Fruit fly (Drosophila melanogaster) whole organism, embryonic: ENCODE measurements around the gene CG7742.
A peak's percentile ranks its signal among the peaks of the same experiment; 100 is the strongest.

Experiments
- Asciz ChIP-seq: fragments of 200-800 bp; sonication (Bioruptor generic); optimal IDR thresholded peaks from 2 replicates; lab custom pipeline; 2017; ENCODE audit warnings: missing biosample characterization, mild to moderate bottlenecking, missing genetic modification characterization, missing genetic modification reagents
- Atf6 ChIP-seq: fragments of 200-800 bp; sonication (Bioruptor generic); IDR thresholded peaks from 2 replicates; pipeline ENCODE4 v1.3.6; 2022; ENCODE audit warnings: missing biosample characterization, missing genetic modification characterization
- CG10366 ChIP-seq: fragments of 200-800 bp; sonication (Bioruptor generic); IDR thresholded peaks from 2 replicates; pipeline ENCODE4 v1.3.6; 2022; ENCODE audit warnings: missing biosample characterization, missing genetic modification characterization
- CG10431 ChIP-seq: fragments of 200-800 bp; sonication (Bioruptor generic); optimal IDR thresholded peaks from 3 replicates; lab custom pipeline; 2018; ENCODE audit warnings: missing biosample characterization, mild to moderate bottlenecking, missing genetic modification characterization
- CG11696 ChIP-seq: fragments of 200-800 bp; sonication (Bioruptor generic); IDR thresholded peaks from 2 replicates; pipeline ENCODE4 v1.3.6; 2022; ENCODE audit warnings: missing biosample characterization, missing genetic modification characterization
- CG14860 ChIP-seq: fragments of 200-800 bp; sonication (Bioruptor generic); IDR thresholded peaks from 3 replicates; pipeline ENCODE4 v1.3.6; 2022; ENCODE audit warnings: missing biosample characterization, missing genetic modification characterization; ENCODE audit not compliant: partially characterized antibody
- CG15601 ChIP-seq: fragments of 200-800 bp; sonication (Bioruptor generic); optimal IDR thresholded peaks from 3 replicates; lab custom pipeline; 2019; ENCODE audit warnings: missing biosample characterization, mild to moderate bottlenecking, missing genetic modification characterization, moderate library complexity
- CG1603 ChIP-seq: fragments of 200-800 bp; sonication (Bioruptor generic); optimal IDR thresholded peaks from 2 replicates; lab custom pipeline; 2019; ENCODE audit warnings: missing biosample characterization, mild to moderate bottlenecking, missing genetic modification characterization, moderate library complexity
- CG16779 ChIP-seq: fragments of 200-800 bp; sonication (Bioruptor generic); IDR thresholded peaks from 2 replicates; pipeline ENCODE4 v1.3.6; 2022; ENCODE audit warnings: missing biosample characterization, missing genetic modification characterization
- CG17802 ChIP-seq: fragments of 200-800 bp; sonication (Bioruptor generic); optimal IDR thresholded peaks from 2 replicates; lab custom pipeline; 2018; ENCODE audit warnings: missing biosample characterization, mild to moderate bottlenecking, missing genetic modification characterization, moderate library complexity
- CG17912 ChIP-seq: fragments of 200-800 bp; sonication (Bioruptor generic); optimal IDR thresholded peaks from 2 replicates; lab custom pipeline; 2018; ENCODE audit warnings: missing biosample characterization, mild to moderate bottlenecking, missing genetic modification characterization
- CG18262 ChIP-seq: fragments of 200-800 bp; optimal IDR thresholded peaks from 3 replicates; lab custom pipeline; 2019; ENCODE audit warnings: missing biosample characterization, mild to moderate bottlenecking, missing genetic modification characterization, moderate library complexity
- CG2712 ChIP-seq: fragments of 200-800 bp; optimal IDR thresholded peaks from 3 replicates; lab custom pipeline; 2019; ENCODE audit warnings: missing biosample characterization, mild to moderate bottlenecking, missing genetic modification characterization, moderate library complexity
- CG31441 ChIP-seq: fragments of 200-800 bp; sonication (Bioruptor generic); IDR thresholded peaks from 2 replicates; pipeline ENCODE4 v1.3.6; 2022; ENCODE audit warnings: missing biosample characterization, missing genetic modification characterization
- CG3281 ChIP-seq: fragments of 200-800 bp; sonication (Bioruptor generic); optimal IDR thresholded peaks from 3 replicates; lab custom pipeline; 2017; ENCODE audit warnings: missing biosample characterization, mild to moderate bottlenecking, missing genetic modification characterization
- CG7786 ChIP-seq: fragments of 200-800 bp; sonication (Bioruptor generic); optimal IDR thresholded peaks from 2 replicates; lab custom pipeline; 2016; ENCODE audit warnings: missing biosample characterization, missing genetic modification characterization
- CG9817 ChIP-seq: fragments of 200-800 bp; sonication (Bioruptor generic); optimal IDR thresholded peaks from 2 replicates; lab custom pipeline; 2018; ENCODE audit warnings: missing biosample characterization, mild to moderate bottlenecking, missing genetic modification characterization, moderate library complexity
- Camta ChIP-seq: fragments of 200-800 bp; sonication (Bioruptor generic); optimal IDR thresholded peaks from 2 replicates; lab custom pipeline; 2016; ENCODE audit warnings: missing biosample characterization, missing genetic modification characterization
- D19A ChIP-seq: fragments of 200-800 bp; optimal IDR thresholded peaks from 3 replicates; lab custom pipeline; 2019; ENCODE audit warnings: missing biosample characterization, mild to moderate bottlenecking, missing genetic modification characterization, moderate library complexity
- Dfd ChIP-seq, 2 experiments: fragments of >200 bp; optimal IDR thresholded peaks; 2 replicates each; lab custom pipeline; 2017; ENCODE audit warnings: missing biosample characterization in 2 of 2, missing genetic modification characterization in 2 of 2
- HLH3B ChIP-seq: fragments of 200-800 bp; sonication (Bioruptor generic); IDR thresholded peaks from 2 replicates; pipeline ENCODE4 v1.3.6; 2022; ENCODE audit warnings: missing biosample characterization, missing genetic modification characterization
- HmgD ChIP-seq: fragments of 200-800 bp; sonication (Bioruptor generic); optimal IDR thresholded peaks from 3 replicates; lab custom pipeline; 2016; ENCODE audit warnings: missing biosample characterization, missing genetic modification characterization
- MESR4 ChIP-seq: fragments of 200-800 bp; sonication (Bioruptor generic); optimal IDR thresholded peaks from 2 replicates; lab custom pipeline; 2018; ENCODE audit warnings: missing biosample characterization, mild to moderate bottlenecking, missing genetic modification characterization, moderate library complexity
- Max ChIP-seq: fragments of 200-800 bp; sonication (Bioruptor generic); optimal IDR thresholded peaks from 2 replicates; lab custom pipeline; 2016; ENCODE audit warnings: missing biosample characterization, mild to moderate bottlenecking, missing genetic modification characterization
- Mes4 ChIP-seq: fragments of 200-800 bp; sonication (Bioruptor generic); optimal IDR thresholded peaks from 2 replicates; lab custom pipeline; 2016; ENCODE audit warnings: missing biosample characterization, missing genetic modification characterization
- NFAT ChIP-seq: fragments of 200-800 bp; sonication (Bioruptor generic); IDR thresholded peaks from 2 replicates; pipeline ENCODE4 v1.3.6; 2022; ENCODE audit warnings: missing biosample characterization, missing genetic modification characterization
- NfI ChIP-seq: fragments of 200-800 bp; sonication (Bioruptor generic); optimal IDR thresholded peaks from 3 replicates; lab custom pipeline; 2018; ENCODE audit warnings: missing biosample characterization, mild to moderate bottlenecking, missing genetic modification characterization, moderate library complexity
- Six4 ChIP-seq: fragments of 200-800 bp; sonication (Bioruptor generic); optimal IDR thresholded peaks from 2 replicates; lab custom pipeline; 2016; ENCODE audit warnings: missing biosample characterization, missing genetic modification characterization
- Taf1 ChIP-seq: fragments of 200-800 bp; sonication (Bioruptor generic); IDR thresholded peaks from 2 replicates; pipeline ENCODE4 v1.3.6; 2022; ENCODE audit warnings: missing biosample characterization, missing genetic modification characterization
- Vsx1 ChIP-seq: fragments of 200-800 bp; sonication (Bioruptor generic); optimal IDR thresholded peaks from 2 replicates; lab custom pipeline; 2017; ENCODE audit warnings: missing biosample characterization, mild to moderate bottlenecking, missing genetic modification characterization, missing genetic modification reagents
- ac ChIP-seq: fragments of 200-800 bp; sonication (Bioruptor generic); optimal IDR thresholded peaks from 3 replicates; lab custom pipeline; 2017; ENCODE audit warnings: missing biosample characterization, mild to moderate bottlenecking, missing genetic modification characterization
- ato ChIP-seq: fragments of 200-800 bp; sonication (Bioruptor generic); IDR thresholded peaks from 2 replicates; pipeline ENCODE4 v1.3.6; 2022; ENCODE audit warnings: missing biosample characterization, missing genetic modification characterization; ENCODE audit not compliant: partially characterized antibody
- cato ChIP-seq: fragments of 200-800 bp; sonication (Bioruptor generic); optimal IDR thresholded peaks from 2 replicates; lab custom pipeline; 2016; ENCODE audit warnings: missing biosample characterization, missing genetic modification characterization, borderline replicate concordance
- cg ChIP-seq: fragments of 200-800 bp; sonication (Bioruptor generic); optimal IDR thresholded peaks from 3 replicates; lab custom pipeline; 2019; ENCODE audit warnings: missing biosample characterization, mild to moderate bottlenecking, missing genetic modification characterization, moderate library complexity
- ems ChIP-seq: fragments of 200-800 bp; sonication (Bioruptor generic); optimal IDR thresholded peaks from 3 replicates; lab custom pipeline; 2016; ENCODE audit warnings: missing biosample characterization, missing genetic modification characterization
- fd96Cb ChIP-seq: fragments of 200-800 bp; sonication (Bioruptor generic); optimal IDR thresholded peaks from 2 replicates; lab custom pipeline; 2018; ENCODE audit warnings: missing biosample characterization, mild to moderate bottlenecking, missing genetic modification characterization, moderate library complexity
- fru ChIP-seq: fragments of >200 bp; optimal IDR thresholded peaks from 2 replicates; lab custom pipeline; 2017
- fu2 ChIP-seq: fragments of 200-800 bp; sonication (Bioruptor generic); optimal IDR thresholded peaks from 2 replicates; lab custom pipeline; 2016; ENCODE audit warnings: missing biosample characterization, missing genetic modification characterization
- hkb ChIP-seq, 2 experiments: fragments of 200-800 bp in 1 of 2; fragments of >200 bp in 1 of 2; sonication (Bioruptor generic) in 1 of 2; IDR thresholded peaks in 1 of 2; optimal IDR thresholded peaks in 1 of 2; 2 replicates each; pipeline versions ENCODE4 v1.3.6 to Lab custom; 2017 to 2022; ENCODE audit warnings: missing biosample characterization in 1 of 2, missing genetic modification characterization in 1 of 2
- ind ChIP-seq: fragments of 200-800 bp; sonication (Bioruptor generic); optimal IDR thresholded peaks from 3 replicates; lab custom pipeline; 2016; ENCODE audit warnings: missing biosample characterization, missing genetic modification characterization
- ken ChIP-seq: fragments of 200-800 bp; sonication (Bioruptor generic); IDR thresholded peaks from 3 replicates; pipeline ENCODE4 v1.3.6; 2022; ENCODE audit warnings: missing biosample characterization, missing genetic modification characterization
- nau ChIP-seq: fragments of 200-800 bp; sonication (Bioruptor generic); optimal IDR thresholded peaks from 3 replicates; lab custom pipeline; 2017; ENCODE audit warnings: missing biosample characterization, mild to moderate bottlenecking, missing genetic modification characterization, missing genetic modification reagents
- nom ChIP-seq: fragments of 200-800 bp; sonication (Bioruptor generic); optimal IDR thresholded peaks from 2 replicates; lab custom pipeline; 2017; ENCODE audit warnings: missing biosample characterization, missing genetic modification characterization, mild to moderate bottlenecking, moderate library complexity, missing genetic modification reagents
- org-1 ChIP-seq: fragments of 200-800 bp; sonication (Bioruptor generic); optimal IDR thresholded peaks from 2 replicates; lab custom pipeline; 2017; ENCODE audit warnings: missing biosample characterization, missing genetic modification characterization
- pfk ChIP-seq: fragments of 200-800 bp; sonication (Bioruptor generic); optimal IDR thresholded peaks from 2 replicates; lab custom pipeline; 2018; ENCODE audit warnings: missing biosample characterization, mild to moderate bottlenecking, missing genetic modification characterization, moderate library complexity
- rib ChIP-seq: fragments of 200-800 bp; sonication (Bioruptor generic); IDR thresholded peaks from 2 replicates; pipeline ENCODE4 v1.3.6; 2022; ENCODE audit warnings: missing biosample characterization, missing genetic modification characterization
- scrt ChIP-seq: fragments of 200-800 bp; sonication (Bioruptor generic); optimal IDR thresholded peaks from 2 replicates; lab custom pipeline; 2018; ENCODE audit warnings: missing biosample characterization, mild to moderate bottlenecking, missing genetic modification characterization, moderate library complexity
- sqz ChIP-seq: fragments of 200-800 bp; sonication (Bioruptor generic); optimal IDR thresholded peaks from 3 replicates; lab custom pipeline; 2018; ENCODE audit warnings: missing biosample characterization, mild to moderate bottlenecking, missing genetic modification characterization
- sr ChIP-seq: fragments of 200-800 bp; sonication (Bioruptor generic); IDR thresholded peaks from 3 replicates; pipeline ENCODE4 v1.3.6; 2022; ENCODE audit warnings: missing biosample characterization, missing genetic modification characterization
- tio ChIP-seq: fragments of 200-800 bp; sonication (Bioruptor generic); optimal IDR thresholded peaks from 2 replicates; lab custom pipeline; 2017; ENCODE audit warnings: missing biosample characterization, missing genetic modification characterization, inconsistent platforms
- zfh1 ChIP-seq: fragments of 200-800 bp; sonication (Bioruptor generic); IDR thresholded peaks from 3 replicates; pipeline ENCODE4 v1.3.6; 2022; ENCODE audit warnings: missing biosample characterization, missing genetic modification characterization

The CG7742 gene

DNA sequence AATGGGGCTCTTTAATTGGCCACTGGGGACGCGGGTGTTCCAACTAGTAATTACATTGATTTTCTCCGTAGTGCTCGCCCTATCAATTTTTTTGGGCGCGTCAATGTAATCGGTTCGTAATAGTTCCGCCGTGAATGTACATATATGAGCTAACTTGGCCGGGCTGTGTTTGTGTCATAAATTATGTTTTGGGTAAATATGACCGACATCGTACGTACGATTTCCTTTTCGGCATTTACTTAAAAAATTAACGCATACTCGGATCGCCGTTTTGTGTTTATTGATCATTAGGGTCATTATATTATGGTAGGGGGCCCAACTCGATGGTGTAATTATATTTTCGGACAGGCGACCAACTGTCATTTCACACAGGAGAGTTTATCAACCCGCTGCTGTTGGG is 18.2 kb downstream of the CG7742 start (continued):
- peak; percentile 50; the same call in 1 of the 2 replicates for TF ChIP-seq rib (GFP tag; lab: Robert Waterston, UW)
- TF ChIP-seq CG17912, result peak; percentile 13
- no peak for TF ChIP-seq CG9817 (tag; lab: Kevin White, UChicago)
- peak; percentile 46 for TF ChIP-seq pfk
- no peak for TF ChIP-seq cato (GFP tag; lab: Kevin White, UChicago)
- TF ChIP-seq CG10431, result no peak
- 0 out of 2 replicates have a peak, but pooled peaks have one; percentile 5 for TF ChIP-seq Taf1 (GFP tag; lab: Robert Waterston, UW)
- TF ChIP-seq Camta (GFP tag; lab: Kevin White, UChicago), result no peak
- peak; percentile 56; the same call in 1 of the 2 replicates for TF ChIP-seq HLH3B (GFP tag; lab: Robert Waterston, UW)
- no peak for TF ChIP-seq Max (GFP tag; lab: Kevin White, UChicago)
- peak; percentile 66 for TF ChIP-seq CG3281 (GFP tag; lab: Kevin White, UChicago)
- TF ChIP-seq Atf6, result peak; percentile 76
- no peak for TF ChIP-seq cg (GFP tag; lab: Kevin White, UChicago)
- no peak for TF ChIP-seq ac (GFP tag; lab: Kevin White, UChicago)
- TF ChIP-seq fru (lab: Kevin White, UChicago), result no peak
- no peak for TF ChIP-seq CG15601
- TF ChIP-seq nau, result no peak
- peak; percentile 19 for TF ChIP-seq Six4 (GFP tag; lab: Kevin White, UChicago)
- no peak for TF ChIP-seq CG18262 (tag; lab: Kevin White, UChicago)
- TF ChIP-seq HmgD (GFP tag; lab: Kevin White, UChicago), result no peak
- TF ChIP-seq CG1603 (tag; lab: Kevin White, UChicago), result no peak
- peak; percentile 9 for TF ChIP-seq NfI
- no peak for TF ChIP-seq sqz (GFP tag; lab: Kevin White, UChicago)
- no peak for TF ChIP-seq tio (GFP tag; lab: Kevin White, UChicago)
- no peak for TF ChIP-seq ken (GFP tag; lab: Robert Waterston, UW)
- TF ChIP-seq CG16779 (GFP tag; lab: Robert Waterston, UW), result no peak
- no peak for TF ChIP-seq D19A (tag; lab: Kevin White, UChicago)
- TF ChIP-seq ems, result no peak
- peak; percentile 79 for TF ChIP-seq Asciz (GFP tag; lab: Kevin White, UChicago)
- TF ChIP-seq NFAT (GFP tag; lab: Robert Waterston, UW), result 0 out of 2 replicates have a peak, but pooled peaks have one; percentile 19
- no peak for TF ChIP-seq Dfd (GFP tag; optimal IDR thresholded peaks at IDR 0.05; lab: Kevin White, UChicago)
- no peak for TF ChIP-seq hkb (optimal IDR thresholded peaks at IDR 0.05; lab: Kevin White, UChicago)
- peak; percentile 81 for TF ChIP-seq hkb (GFP tag; IDR thresholded peaks at IDR 0.05; lab: Robert Waterston, UW)
- no peak for TF ChIP-seq CG14860 (GFP tag; lab: Robert Waterston, UW)
- no peak for TF ChIP-seq Mes4 (GFP tag; lab: Kevin White, UChicago)
- no peak for TF ChIP-seq Vsx1 (GFP tag; lab: Kevin White, UChicago)
- TF ChIP-seq CG31441 (GFP tag; lab: Robert Waterston, UW), result no peak
- TF ChIP-seq fu2 (GFP tag; lab: Kevin White, UChicago), result no peak
- no peak for TF ChIP-seq ind (GFP tag; lab: Kevin White, UChicago)
- no peak for TF ChIP-seq scrt (GFP tag; lab: Kevin White, UChicago)
- no peak for TF ChIP-seq MESR4 (GFP tag; lab: Kevin White, UChicago)
- TF ChIP-seq fd96Cb, result no peak
- TF ChIP-seq nom (GFP tag; lab: Kevin White, UChicago), result no peak
- TF ChIP-seq zfh1 (GFP tag; lab: Robert Waterston, UW), result peak; percentile 24; the same call in 1 of the 3 replicates
- no peak for TF ChIP-seq CG10366
- TF ChIP-seq CG7786, result no peak
- TF ChIP-seq org-1 (GFP tag; lab: Kevin White, UChicago), result peak; percentile 62
- no peak for TF ChIP-seq CG11696
- TF ChIP-seq sr, result 0 out of 3 replicates have a peak, but pooled peaks have one; percentile 30
- TF ChIP-seq ato (GFP tag; lab: Robert Waterston, UW), result no peak
- TF ChIP-seq CG17802 (tag; lab: Kevin White, UChicago), result no peak
- TF ChIP-seq CG2712, result no peak
